Fruit fly (Drosophila melanogaster): ENCODE results near the gene Cont.

Gene Cont

dm6 chr3R:4394654-4395581, 13.8 kb downstream of the Cont start (continued):
- TF ChIP-seq Ets21C (GFP tag; optimal IDR thresholded peaks at IDR 0.05) = peak; percentile 87
- TF ChIP-seq eg (GFP tag; IDR thresholded peaks at IDR 0.05) = peak; percentile 96
- TF ChIP-seq ss (GFP tag; optimal IDR thresholded peaks at IDR 0.05) = peak; percentile 68 to 76
- peak; percentile 86 for TF ChIP-seq CG10669 (GFP tag; optimal IDR thresholded peaks at IDR 0.05)
- peak; percentile 94 for TF ChIP-seq net (GFP tag; optimal IDR thresholded peaks at IDR 0.05)
- TF ChIP-seq fd59A (GFP tag; optimal IDR thresholded peaks at IDR 0.05) = peak; percentile 80
- peak; percentile 95 for TF ChIP-seq CG31627 (GFP tag; optimal IDR thresholded peaks at IDR 0.05)
- peak; percentile 90 for TF ChIP-seq Smox (GFP tag; optimal IDR thresholded peaks at IDR 0.05)
- peak; percentile 93 for TF ChIP-seq Gug (GFP tag; IDR thresholded peaks at IDR 0.05)
- TF ChIP-seq Blimp-1 (GFP tag; optimal IDR thresholded peaks at IDR 0.05) = peak; percentile 61
- peak; percentile 93 for TF ChIP-seq Eip93F (GFP tag; optimal IDR thresholded peaks at IDR 0.05)
- TF ChIP-seq pdm3 (GFP tag; optimal IDR thresholded peaks at IDR 0.05) = peak; percentile 96
- TF ChIP-seq CG6854 (GFP tag; optimal IDR thresholded peaks at IDR 0.05) = peak; percentile 88
- peak; percentile 52 for TF ChIP-seq CG9139 (GFP tag; optimal IDR thresholded peaks at IDR 0.05)
- TF ChIP-seq Ets96B (tag; optimal IDR thresholded peaks at IDR 0.05) = peak; percentile 87
- TF ChIP-seq Hr4 (GFP tag; optimal IDR thresholded peaks at IDR 0.05) = peak; percentile 97
- peak; percentile 97 for TF ChIP-seq Sox14 (GFP tag; optimal IDR thresholded peaks at IDR 0.05)
- TF ChIP-seq OdsH (GFP tag; optimal IDR thresholded peaks at IDR 0.05) = peak; percentile 95

dm6 chr3R:4397403-4398079, 16.4 kb downstream of the Cont start, which contains the start of gene CG9855:
Gene CG9855, minus strand, starts transcription at chr3R:4397875.
- TF ChIP-seq Blimp-1 (GFP tag; optimal IDR thresholded peaks at IDR 0.05) = peak; percentile 10
- TF ChIP-seq Sox14 (GFP tag; optimal IDR thresholded peaks at IDR 0.05) = peak; percentile 14
- TF ChIP-seq CG16779 (tag; optimal IDR thresholded peaks at IDR 0.05) = no peak
- peak; percentile 86 for TF ChIP-seq dsx (GFP tag; optimal IDR thresholded peaks at IDR 0.05; ENCODE audit: poor library complexity, severe bottlenecking)
- TF ChIP-seq cyc (GFP tag; optimal IDR thresholded peaks at IDR 0.05) = no peak
- no peak for TF ChIP-seq Lpt (GFP tag; optimal IDR thresholded peaks at IDR 0.05)
- no peak for TF ChIP-seq Eip93F (GFP tag; optimal IDR thresholded peaks at IDR 0.05)
- TF ChIP-seq Gug (GFP tag; IDR thresholded peaks at IDR 0.05) = no peak
- TF ChIP-seq CG15336 (GFP tag; IDR thresholded peaks at IDR 0.05) = no peak
- TF ChIP-seq Eip78C (GFP tag) = peak; percentile 73

- peak; percentile 66 for TF ChIP-seq fkh (GFP tag; optimal IDR thresholded peaks at IDR 0.05)
- peak; percentile 29 for TF ChIP-seq CG4318 (GFP tag; optimal IDR thresholded peaks at IDR 0.05)
- peak; percentile 5 for TF ChIP-seq Lpt (GFP tag; optimal IDR thresholded peaks at IDR 0.05)
- TF ChIP-seq OdsH (GFP tag; optimal IDR thresholded peaks at IDR 0.05) = peak; percentile 37
- TF ChIP-seq Hr38 (GFP tag; optimal IDR thresholded peaks at IDR 0.05) = no peak
- peak; percentile 2 for TF ChIP-seq Blimp-1 (GFP tag; optimal IDR thresholded peaks at IDR 0.05)
- TF ChIP-seq Eip78C (GFP tag) = peak; percentile 65
- TF ChIP-seq achi (GFP tag; optimal IDR thresholded peaks at IDR 0.05) = peak; percentile 33
- peak; percentile 47 for TF ChIP-seq CG31627 (GFP tag; optimal IDR thresholded peaks at IDR 0.05)
- no peak for TF ChIP-seq CG11294 (GFP tag; IDR thresholded peaks at IDR 0.05)
- peak; percentile 45 for TF ChIP-seq acj6 (GFP tag; optimal IDR thresholded peaks at IDR 0.05)
- no peak for TF ChIP-seq CG15336 (GFP tag; IDR thresholded peaks at IDR 0.05)
- TF ChIP-seq Hr4 (GFP tag; optimal IDR thresholded peaks at IDR 0.05) = peak; percentile 9
- peak; percentile 30 for TF ChIP-seq Hr39 (GFP tag; optimal IDR thresholded peaks at IDR 0.05)
- peak; percentile 5 for TF ChIP-seq topi (GFP tag; optimal IDR thresholded peaks at IDR 0.05)
- TF ChIP-seq Sox14 (GFP tag; optimal IDR thresholded peaks at IDR 0.05) = no peak
- TF ChIP-seq Eip75B (GFP tag; optimal IDR thresholded peaks at IDR 0.05) = no peak
- TF ChIP-seq Smox (GFP tag; optimal IDR thresholded peaks at IDR 0.05) = no peak
- TF ChIP-seq CG8319 (GFP tag; optimal IDR thresholded peaks at IDR 0.05) = no peak
- no peak for TF ChIP-seq CG6792 (GFP tag; optimal IDR thresholded peaks at IDR 0.05)
- no peak for TF ChIP-seq CG11762 (GFP tag; optimal IDR thresholded peaks at IDR 0.05; ENCODE audit: insufficient read depth)
- TF ChIP-seq CG6163 (GFP tag; IDR thresholded peaks at IDR 0.05) = no peak
- TF ChIP-seq pdm3 (GFP tag; optimal IDR thresholded peaks at IDR 0.05) = peak; percentile 40
- no peak for TF ChIP-seq dsx (GFP tag; optimal IDR thresholded peaks at IDR 0.05; ENCODE audit: poor library complexity, severe bottlenecking)
- no peak for TF ChIP-seq fd85E (GFP tag; optimal IDR thresholded peaks at IDR 0.05)
- no peak for TF ChIP-seq CG11902 (GFP tag; optimal IDR thresholded peaks at IDR 0.05)
- peak; percentile 28 for TF ChIP-seq Met (GFP tag; optimal IDR thresholded peaks at IDR 0.05)
- TF ChIP-seq CG16779 (tag; optimal IDR thresholded peaks at IDR 0.05) = no peak
- peak; percentile 30 for TF ChIP-seq cyc (GFP tag; optimal IDR thresholded peaks at IDR 0.05)
- TF ChIP-seq CG6854 (GFP tag; optimal IDR thresholded peaks at IDR 0.05) = no peak
- no peak for TF ChIP-seq net (GFP tag; optimal IDR thresholded peaks at IDR 0.05)
- no peak for TF ChIP-seq CG10669 (GFP tag; optimal IDR thresholded peaks at IDR 0.05)
Measured at dm6 chr3R:4399810-4400496, 18.8 kb downstream of the Cont start.

Data from whole organism, prepupa.